Fruit fly (Drosophila melanogaster): Measurements from ENCODE around the gene CG6845.

- TF ChIP-seq psq (optimal IDR thresholded peaks at IDR 0.05) (no peak), Dll (optimal IDR thresholded peaks at IDR 0.05) (no peak), usp (GFP tag; optimal IDR thresholded peaks at IDR 0.05) (no peak), pan (optimal IDR thresholded peaks at IDR 0.05) (no peak), CG8478 (optimal IDR thresholded peaks at IDR 0.05) (no peak), EcR (GFP tag; optimal IDR thresholded peaks at IDR 0.05) (no peak)
These were observed at the start of gene CG6845 for dm6 chr3L:145998-146576.

All from whole organism.